Fruit fly (Drosophila melanogaster) whole organism: ENCODE measurements around the gene aqrs.

Experiments
- CG8478 ChIP-seq: fragments of >200 bp; optimal IDR thresholded peaks from 2 replicates; lab custom pipeline; 2018; ENCODE audit warnings: inconsistent platforms
- Dll ChIP-seq: fragments of >200 bp; optimal IDR thresholded peaks from 2 replicates; lab custom pipeline; 2017
- EcR ChIP-seq, 2 experiments: fragments of >200 bp; optimal IDR thresholded peaks; 2 replicates each; lab custom pipeline; 2017; ENCODE audit warnings: missing biosample characterization in 2 of 2, missing genetic modification characterization in 2 of 2, missing genetic modification reagents in 2 of 2
- pan ChIP-seq: fragments of >200 bp; optimal IDR thresholded peaks from 2 replicates; lab custom pipeline; 2017
- psq ChIP-seq: fragments of >200 bp; optimal IDR thresholded peaks from 2 replicates; lab custom pipeline; 2017

dm6 chr3R:28775703-28776102 lies 17.7 kb upstream of the aqrs start:
- TF ChIP-seq pan (lab: Kevin White, UChicago) (no peak), CG8478 (no peak), psq (no peak), EcR (GFP tag; optimal IDR thresholded peaks at IDR 0.05; lab: Kevin White, UChicago) (no peak), Dll (lab: Kevin White, UChicago) (no peak)
